Worm (Caenorhabditis elegans): ENCODE measurements around the gene ZK757.10.

DNA sequence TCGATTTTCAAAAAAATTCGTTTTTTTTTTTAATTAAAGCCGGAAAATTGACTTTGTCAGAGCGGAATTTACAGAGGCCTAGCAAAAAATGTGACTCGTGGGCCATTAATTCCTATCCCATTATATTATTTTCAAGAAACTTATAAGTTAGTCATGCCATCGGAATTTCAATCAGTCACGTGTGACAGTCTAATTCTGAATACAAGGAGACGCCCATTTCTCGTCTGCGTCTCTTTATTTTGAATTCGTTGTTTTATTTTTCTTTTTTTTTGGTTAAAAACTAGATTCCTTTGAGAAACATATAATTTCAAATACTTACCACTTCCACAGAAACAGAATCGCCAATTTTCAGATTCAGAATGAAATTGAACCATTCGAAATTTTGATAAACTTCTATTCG lies 31.7 kb downstream of the ZK757.10 start:
- TF ChIP-seq tra-4 (tag; optimal IDR thresholded peaks at IDR 0.05) (no peak), aly-1 (tag; optimal IDR thresholded peaks at IDR 0.05) (no peak), F13C5.2 (tag; optimal IDR thresholded peaks at IDR 0.05) (no peak), pes-1 (GFP tag; IDR thresholded peaks at IDR 0.05) (no peak), sea-1 (GFP tag; conservative IDR thresholded peaks at IDR 0.05) (no peak), ama-1 (optimal IDR thresholded peaks at IDR 0.05) (no peak), hnd-1 (tag; optimal IDR thresholded peaks at IDR 0.05) (no peak)
